Worm (Caenorhabditis elegans) whole organism, mixed stage, embryonic: ENCODE results near the gene tig-3.

Experiments
- bed-3 ChIP-seq: fragments of 200-800 bp; sonication (Bioruptor generic); optimal IDR thresholded peaks from 3 replicates; lab custom pipeline; 2018; ENCODE audit warnings: mild to moderate bottlenecking, missing genetic modification characterization, moderate library complexity, missing compliant biosample characterization
- cnd-1 ChIP-seq: fragments of 200-800 bp; sonication (Bioruptor generic); optimal IDR thresholded peaks from 2 replicates; lab custom pipeline; 2018; ENCODE audit warnings: mild to moderate bottlenecking, missing genetic modification characterization, missing compliant biosample characterization
- elt-3 ChIP-seq: fragments of 150-350 bp; optimal IDR thresholded peaks from 2 replicates; lab custom pipeline; 2014; ENCODE audit warnings: missing biosample characterization, missing genetic modification characterization
- flh-1 ChIP-seq: fragments of 200-800 bp; sonication (Bioruptor generic); optimal IDR thresholded peaks from 2 replicates; lab custom pipeline; 2018; ENCODE audit warnings: mild to moderate bottlenecking, missing genetic modification characterization, moderate library complexity, missing compliant biosample characterization
- hlh-1 ChIP-seq: fragments of 150-350 bp; optimal IDR thresholded peaks from 2 replicates; lab custom pipeline; 2014; ENCODE audit warnings: missing biosample characterization, missing genetic modification reagents, missing genetic modification characterization
- lin-13 ChIP-seq: fragments of 150-350 bp; optimal IDR thresholded peaks from 2 replicates; lab custom pipeline; 2014; ENCODE audit warnings: missing biosample characterization, missing genetic modification characterization
- lin-32 ChIP-seq: fragments of 200-800 bp; sonication (Bioruptor generic); optimal IDR thresholded peaks from 2 replicates; lab custom pipeline; 2018; ENCODE audit warnings: mild to moderate bottlenecking, missing genetic modification characterization, missing compliant biosample characterization
- mab-5 ChIP-seq: fragments of 150-350 bp; optimal IDR thresholded peaks from 2 replicates; lab custom pipeline; 2014; ENCODE audit warnings: missing biosample characterization, missing genetic modification characterization
- nhr-76 ChIP-seq: sonication (generic microtip); optimal IDR thresholded peaks from 2 replicates; lab custom pipeline; 2017; ENCODE audit warnings: missing biosample characterization, missing genetic modification characterization
- unc-62 ChIP-seq: fragments of 150-350 bp; optimal IDR thresholded peaks from 2 replicates; lab custom pipeline; 2014; ENCODE audit warnings: missing biosample characterization, missing genetic modification reagents, missing genetic modification characterization
- zip-8 ChIP-seq: fragments of 150-350 bp; optimal IDR thresholded peaks from 2 replicates; lab custom pipeline; 2014; ENCODE audit warnings: missing biosample characterization, missing genetic modification characterization

tig-3 gene

DNA sequence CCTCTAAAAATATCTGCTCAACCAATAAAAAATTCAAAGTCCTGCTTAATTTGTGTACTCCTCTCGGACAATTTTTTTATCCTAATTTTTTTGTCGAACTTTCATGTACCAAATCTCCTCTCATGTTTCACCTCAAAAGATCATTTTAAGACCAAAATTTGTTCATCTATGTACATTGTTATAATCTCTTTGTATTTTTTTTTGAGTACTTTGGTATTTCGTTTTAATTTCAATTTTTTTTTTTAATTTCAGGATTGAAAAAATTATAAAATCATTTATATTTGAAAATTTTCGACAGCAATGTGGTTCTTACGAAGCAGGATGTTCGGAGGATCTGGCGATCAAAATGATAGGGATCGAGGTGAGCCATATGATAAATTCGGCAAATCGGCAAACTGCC lies 55.2 kb downstream of the tig-3 start, which contains the start of gene spsb-1:
Gene spsb-1, plus strand, starts transcription at position 301 of the 400 bp plus-strand sequence.
- no peak for TF ChIP-seq mab-5 (tag; lab: Kevin White, UChicago)
- no peak for TF ChIP-seq elt-3
- TF ChIP-seq zip-8, result no peak
- TF ChIP-seq hlh-1, result no peak
- TF ChIP-seq cnd-1, result no peak
- no peak for TF ChIP-seq lin-32 (GFP tag; lab: Kevin White, UChicago)
- TF ChIP-seq bed-3 (GFP tag; lab: Kevin White, UChicago), result no peak

DNA sequence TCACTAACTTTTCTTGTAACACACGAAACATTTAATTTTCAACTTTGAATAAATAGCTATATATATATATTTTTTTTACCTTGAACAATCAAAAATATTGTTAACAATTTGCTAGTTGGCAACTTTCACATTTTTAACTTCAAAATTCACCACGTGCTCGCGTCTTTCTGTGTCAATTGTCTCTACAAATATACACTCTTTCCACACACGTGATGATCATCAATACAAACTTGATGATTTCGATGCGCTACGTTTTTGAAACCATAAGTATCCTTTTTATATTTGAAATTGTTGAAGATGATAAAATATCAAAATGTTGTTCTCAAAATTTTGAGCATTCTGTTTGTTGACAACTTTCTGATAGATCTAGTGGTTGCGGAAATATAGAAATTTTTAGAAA lies 56.2 kb downstream of the tig-3 start:
- TF ChIP-seq lin-13, result no peak
- no peak for TF ChIP-seq unc-62 (GFP tag; lab: Kevin White, UChicago)
- no peak for TF ChIP-seq zip-8
- no peak for TF ChIP-seq flh-1
- no peak for TF ChIP-seq nhr-76
- TF ChIP-seq mab-5 (tag; lab: Kevin White, UChicago), result no peak
- TF ChIP-seq, all 35 proteins: peak for 0
